Fruit fly (Drosophila melanogaster): ENCODE data around the gene CG6592.

CG6592 gene

dm6 chr3L:6036811-6037210 lies 22.6 kb upstream of the CG6592 start, which contains the start of gene CG6462:
TSS of gene CG6462 (plus strand) at chr3L:6037111.
- no peak for TF ChIP-seq achi (GFP tag; optimal IDR thresholded peaks at IDR 0.05)

- TF ChIP-seq salr (GFP tag; optimal IDR thresholded peaks at IDR 0.05) (no peak), Eip78C (GFP tag) (peak; percentile 9), CG11762 (GFP tag; optimal IDR thresholded peaks at IDR 0.05; ENCODE audit: insufficient read depth) (no peak), Eip93F (GFP tag; optimal IDR thresholded peaks at IDR 0.05) (no peak)
These were observed 20.7 kb upstream of the CG6592 start, which contains the start of gene Jon65Aiv for dm6 chr3L:6038720-6039205. TSS of gene Jon65Aiv (plus strand) at chr3L:6039155.

dm6 chr3L:6050230-6050807 lies 9.1 kb upstream of the CG6592 start, which contains the start of gene Jon65Aiii:
TSS of gene Jon65Aiii (plus strand) at chr3L:6050757.
- peak; percentile 46 for TF ChIP-seq vri (GFP tag; optimal IDR thresholded peaks at IDR 0.05)
- no peak for TF ChIP-seq dac (GFP tag; optimal IDR thresholded peaks at IDR 0.05)
- TF ChIP-seq Smox (GFP tag; optimal IDR thresholded peaks at IDR 0.05): no peak
- no peak for TF ChIP-seq CG31627 (GFP tag; optimal IDR thresholded peaks at IDR 0.05)

dm6 chr3L:6052021-6052420 lies 7.4 kb upstream of the CG6592 start, which contains the start of gene Jon65Aii:
TSS of gene Jon65Aii (plus strand) at chr3L:6052321.
- TF ChIP-seq CG31627 (GFP tag; optimal IDR thresholded peaks at IDR 0.05) (no peak), vri (GFP tag; optimal IDR thresholded peaks at IDR 0.05) (peak; percentile 7)

dm6 chr3L:6054343-6054742 lies 5.1 kb upstream of the CG6592 start, which contains the start of gene Jon65Ai:
TSS of gene Jon65Ai (minus strand) at chr3L:6054443.
- TF ChIP-seq CG8319 (GFP tag; optimal IDR thresholded peaks at IDR 0.05) (no peak), Smox (GFP tag; optimal IDR thresholded peaks at IDR 0.05) (no peak), pdm3 (GFP tag; optimal IDR thresholded peaks at IDR 0.05) (no peak), Eip93F (GFP tag; optimal IDR thresholded peaks at IDR 0.05) (no peak), Sox102F (GFP tag; optimal IDR thresholded peaks at IDR 0.05) (no peak), Sox14 (GFP tag; optimal IDR thresholded peaks at IDR 0.05) (no peak)

dm6 chr3L:6054803-6055202 lies 4.7 kb upstream of the CG6592 start, which contains the start of gene tant:
TSS of gene tant (plus strand) at chr3L:6055136.
- TF ChIP-seq cyc (GFP tag; optimal IDR thresholded peaks at IDR 0.05) (no peak), CG6854 (GFP tag; optimal IDR thresholded peaks at IDR 0.05) (no peak), Hr39 (GFP tag; optimal IDR thresholded peaks at IDR 0.05) (no peak), Eip78C (GFP tag) (no peak), CG10631 (GFP tag; optimal IDR thresholded peaks at IDR 0.05) (no peak), svp (GFP tag) (peak; percentile 34), CG15336 (GFP tag; IDR thresholded peaks at IDR 0.05) (no peak), esn (GFP tag; optimal IDR thresholded peaks at IDR 0.05) (peak; percentile 25), CG6276 (GFP tag; optimal IDR thresholded peaks at IDR 0.05) (no peak), CG1621 (tag; optimal IDR thresholded peaks at IDR 0.05) (no peak), Sox102F (GFP tag; optimal IDR thresholded peaks at IDR 0.05) (no peak), CG11762 (GFP tag; optimal IDR thresholded peaks at IDR 0.05; ENCODE audit: insufficient read depth) (no peak), CG34406 (GFP tag; optimal IDR thresholded peaks at IDR 0.05) (no peak), CG32006 (GFP tag; optimal IDR thresholded peaks at IDR 0.05) (no peak), Hr38 (GFP tag; optimal IDR thresholded peaks at IDR 0.05) (no peak), Eip75B (GFP tag; optimal IDR thresholded peaks at IDR 0.05) (no peak), CG3032 (tag; optimal IDR thresholded peaks at IDR 0.05) (no peak), Sox14 (GFP tag; optimal IDR thresholded peaks at IDR 0.05) (peak; percentile 42), CG8632 (GFP tag; optimal IDR thresholded peaks at IDR 0.05) (no peak), achi (GFP tag; optimal IDR thresholded peaks at IDR 0.05) (no peak), salr (GFP tag; optimal IDR thresholded peaks at IDR 0.05) (no peak), Sox15 (GFP tag; optimal IDR thresholded peaks at IDR 0.05) (no peak), CG11902 (GFP tag; optimal IDR thresholded peaks at IDR 0.05) (no peak), Gug (GFP tag; IDR thresholded peaks at IDR 0.05) (no peak), CG31627 (GFP tag; optimal IDR thresholded peaks at IDR 0.05) (peak; percentile 9), CG6163 (GFP tag; IDR thresholded peaks at IDR 0.05) (no peak), Ets96B (tag; optimal IDR thresholded peaks at IDR 0.05) (no peak), Ets21C (GFP tag; optimal IDR thresholded peaks at IDR 0.05) (no peak), fd59A (GFP tag; optimal IDR thresholded peaks at IDR 0.05) (no peak), CG3919 (GFP tag; optimal IDR thresholded peaks at IDR 0.05) (no peak), fkh (GFP tag; optimal IDR thresholded peaks at IDR 0.05) (peak; percentile 88), Lpt (GFP tag; optimal IDR thresholded peaks at IDR 0.05) (no peak), pdm3 (GFP tag; optimal IDR thresholded peaks at IDR 0.05) (no peak), lz (GFP tag; optimal IDR thresholded peaks at IDR 0.05) (no peak), CG10669 (GFP tag; optimal IDR thresholded peaks at IDR 0.05) (no peak)

Data from whole organism, prepupa.